Worm (Caenorhabditis elegans) whole organism, L4/young adult: ENCODE measurements around the gene F46G10.2.

Source experiments
- W03F9.2 ChIP-seq: fragments of 150-350 bp; optimal IDR thresholded peaks from 2 replicates; lab custom pipeline; 2014; ENCODE audit warnings: missing biosample characterization, missing genetic modification characterization
- dao-5 ChIP-seq: sonication (generic microtip); optimal IDR thresholded peaks from 2 replicates; lab custom pipeline; 2016; ENCODE audit warnings: missing genotype, missing genetic modification characterization, moderate library complexity, missing compliant biosample characterization
- him-1 ChIP-seq: sonication (generic microtip); optimal IDR thresholded peaks from 2 replicates; lab custom pipeline; 2016; ENCODE audit warnings: missing genotype, missing genetic modification reagents, missing genetic modification characterization, missing compliant biosample characterization

ce11 chrX:13364897-13365296 lies 42.1 kb downstream of the F46G10.2 start, which contains the start of gene C49F8.1:
- no peak for TF ChIP-seq W03F9.2 (tag; lab: Kevin White, UChicago)
- no peak for TF ChIP-seq dao-5 (tag; lab: Kevin White, UChicago)
- TF ChIP-seq him-1: no peak
